Worm (Caenorhabditis elegans) whole organism, L1 larva: ENCODE data around the gene F32D8.4.

ENCODE experiments used
- alr-1 ChIP-seq: fragments of 200-800 bp; sonication (Bioruptor generic); optimal IDR thresholded peaks from 2 replicates; lab custom pipeline; 2018; ENCODE audit warnings: borderline replicate concordance, mild to moderate bottlenecking, missing genetic modification characterization, missing compliant biosample characterization
- mdl-1 ChIP-seq, 2 experiments: fragments of 150-350 bp; optimal IDR thresholded peaks; 2 replicates each; lab custom pipeline; 2014 to 2017; ENCODE audit warnings: missing biosample characterization in 2 of 2, missing genetic modification characterization in 2 of 2, inconsistent platforms in 1 of 2
- nhr-237 ChIP-seq: fragments of 150-350 bp; optimal IDR thresholded peaks from 2 replicates; lab custom pipeline; 2014; ENCODE audit warnings: missing biosample characterization, missing genetic modification characterization

ce11 chrV:10858340-10858739 is 35.0 kb downstream of the F32D8.4 start:
- TF ChIP-seq nhr-237 (tag; lab: Kevin White, UChicago) (no peak), alr-1 (tag; lab: Kevin White, UChicago) (no peak), mdl-1 (tag; optimal IDR thresholded peaks at IDR 0.05; lab: Kevin White, UChicago) (peak; percentile 3 to 91)
